Worm (Caenorhabditis elegans): ENCODE data around the gene F35E8.7.

ce11 chrV:15879508-15879907, 34.3 kb upstream of the F35E8.7 start, which contains the start of gene nhr-84:
- TF ChIP-seq dsc-1 (tag; optimal IDR thresholded peaks at IDR 0.05) = no peak
- no peak for TF ChIP-seq lsy-2 (tag; optimal IDR thresholded peaks at IDR 0.05)
- no peak for TF ChIP-seq irx-1 (tag; optimal IDR thresholded peaks at IDR 0.05)

Data from whole organism, L1 larva.